Worm (Caenorhabditis elegans): ENCODE results near the gene oac-12.

DNA sequence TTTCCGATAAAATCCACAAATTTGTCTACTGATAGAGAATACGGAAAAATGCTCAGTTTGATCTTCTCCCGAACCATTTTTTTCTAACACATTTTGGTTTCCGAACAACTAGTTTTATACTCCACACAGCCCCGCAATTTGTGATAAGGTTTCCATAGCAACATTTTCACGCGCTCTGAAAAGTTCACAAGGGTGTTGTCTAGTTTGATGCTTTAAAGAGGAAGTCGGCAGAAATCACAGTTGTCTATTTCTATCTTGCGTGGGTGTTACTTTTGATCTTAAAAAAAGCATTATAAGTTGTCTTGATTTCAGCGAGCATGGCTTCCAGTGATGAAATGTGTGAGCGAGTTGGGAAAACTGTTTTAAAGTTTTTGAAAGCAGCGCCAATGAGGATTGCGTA lies 32.6 kb downstream of the oac-12 start, which contains the start of gene ZC132.3:
- TF ChIP-seq tbp1 (GFP tag; optimal IDR thresholded peaks at IDR 0.05) (no peak), B0336.3 (GFP tag; IDR thresholded peaks at IDR 0.05) (no peak), somi-1 (GFP tag; optimal IDR thresholded peaks at IDR 0.05) (no peak), lsy-27 (tag; optimal IDR thresholded peaks at IDR 0.05; ENCODE audit: borderline replicate concordance, insufficient read depth) (no peak), nhr-90 (tag; optimal IDR thresholded peaks at IDR 0.05) (no peak), nhr-27 (tag; optimal IDR thresholded peaks at IDR 0.05) (no peak), Y95B8A.8 (GFP tag; IDR thresholded peaks at IDR 0.05) (no peak)

Measured in whole organism, young adult.